Fruit fly (Drosophila melanogaster) whole organism, embryonic: ENCODE results near the gene Atg14.

Source experiments
- Antp ChIP-seq: fragments of 200-800 bp; sonication (Bioruptor generic); optimal IDR thresholded peaks from 3 replicates; lab custom pipeline; 2016; ENCODE audit warnings: missing biosample characterization, missing genetic modification characterization
- Blimp-1 ChIP-seq: fragments of 200-800 bp; sonication (Bioruptor generic); optimal IDR thresholded peaks from 3 replicates; lab custom pipeline; 2018; ENCODE audit warnings: missing biosample characterization, missing genetic modification characterization, mild to moderate bottlenecking, moderate library complexity, missing genetic modification reagents
- CG10543 ChIP-seq: fragments of 200-800 bp; sonication (Bioruptor generic); optimal IDR thresholded peaks from 3 replicates; lab custom pipeline; 2017; ENCODE audit warnings: missing biosample characterization, mild to moderate bottlenecking, missing genetic modification characterization, moderate library complexity
- CG10654 ChIP-seq: fragments of 200-800 bp; sonication (Bioruptor generic); optimal IDR thresholded peaks from 2 replicates; lab custom pipeline; 2016; ENCODE audit warnings: missing biosample characterization, missing genetic modification characterization
- CG11247 ChIP-seq: fragments of 200-800 bp; sonication (Bioruptor generic); IDR thresholded peaks from 2 replicates; pipeline ENCODE4 v1.3.6; 2022; ENCODE audit warnings: missing biosample characterization, missing genetic modification characterization
- CG11696 ChIP-seq: fragments of 200-800 bp; sonication (Bioruptor generic); IDR thresholded peaks from 2 replicates; pipeline ENCODE4 v1.3.6; 2022; ENCODE audit warnings: missing biosample characterization, missing genetic modification characterization
- CG12299 ChIP-seq: fragments of 200-800 bp; sonication (Bioruptor generic); optimal IDR thresholded peaks from 2 replicates; lab custom pipeline; 2018; ENCODE audit warnings: missing biosample characterization, mild to moderate bottlenecking, missing genetic modification characterization
- CG12659 ChIP-seq: fragments of 200-800 bp; sonication (Bioruptor generic); optimal IDR thresholded peaks from 3 replicates; lab custom pipeline; 2017; ENCODE audit warnings: mild to moderate bottlenecking, missing biosample characterization, missing genetic modification reagents, missing genetic modification characterization
- CG13123 ChIP-seq: fragments of 200-800 bp; sonication (Bioruptor generic); optimal IDR thresholded peaks from 2 replicates; lab custom pipeline; 2016; ENCODE audit warnings: missing biosample characterization, missing genetic modification characterization
- CG13624 ChIP-seq: fragments of 200-800 bp; sonication (Bioruptor generic); optimal IDR thresholded peaks from 2 replicates; lab custom pipeline; 2016; ENCODE audit warnings: missing biosample characterization, missing genetic modification characterization
- CG14710 ChIP-seq: fragments of 200-800 bp; sonication (Bioruptor generic); optimal IDR thresholded peaks from 3 replicates; lab custom pipeline; 2019; ENCODE audit warnings: missing biosample characterization, mild to moderate bottlenecking, missing genetic modification characterization, moderate library complexity
- CG18262 ChIP-seq: fragments of 200-800 bp; optimal IDR thresholded peaks from 3 replicates; lab custom pipeline; 2019; ENCODE audit warnings: missing biosample characterization, mild to moderate bottlenecking, missing genetic modification characterization, moderate library complexity
- CG2678 ChIP-seq: fragments of 200-800 bp; sonication (Bioruptor generic); optimal IDR thresholded peaks from 3 replicates; lab custom pipeline; 2019; ENCODE audit warnings: missing biosample characterization, mild to moderate bottlenecking, missing genetic modification characterization, moderate library complexity
- CG2875 ChIP-seq: fragments of 200-800 bp; sonication (Bioruptor generic); optimal IDR thresholded peaks from 2 replicates; lab custom pipeline; 2017; ENCODE audit warnings: missing biosample characterization, mild to moderate bottlenecking, missing genetic modification characterization, missing genetic modification reagents
- CG2889 ChIP-seq: fragments of 200-800 bp; sonication (Bioruptor generic); IDR thresholded peaks from 3 replicates; pipeline ENCODE4 v1.3.6; 2022; ENCODE audit warnings: missing biosample characterization, missing genetic modification characterization
- CG32532 ChIP-seq: fragments of 200-800 bp; sonication (Bioruptor generic); IDR thresholded peaks from 2 replicates; pipeline ENCODE4 v1.3.6; 2022; ENCODE audit warnings: missing biosample characterization, missing genetic modification characterization
- CG34224 ChIP-seq: fragments of 200-800 bp; sonication (Bioruptor generic); IDR thresholded peaks from 3 replicates; pipeline ENCODE4 v1.3.6; 2022; ENCODE audit warnings: missing biosample characterization, missing genetic modification characterization; ENCODE audit not compliant: partially characterized antibody
- CG3726 ChIP-seq: fragments of 200-800 bp; sonication (Bioruptor generic); IDR thresholded peaks from 3 replicates; pipeline ENCODE4, ENCODE4 v1.3.6; 2022; ENCODE audit warnings: missing biosample characterization, missing genetic modification characterization
- CG4424 ChIP-seq: fragments of 200-800 bp; sonication (Bioruptor generic); optimal IDR thresholded peaks from 3 replicates; lab custom pipeline; 2016; ENCODE audit warnings: missing biosample characterization, missing genetic modification characterization
- CG4707 ChIP-seq: fragments of 200-800 bp; sonication (Bioruptor generic); optimal IDR thresholded peaks from 2 replicates; lab custom pipeline; 2018; ENCODE audit warnings: missing biosample characterization, mild to moderate bottlenecking, missing genetic modification characterization, moderate library complexity
- CG6654 ChIP-seq: fragments of 200-800 bp; sonication (Bioruptor generic); optimal IDR thresholded peaks from 2 replicates; lab custom pipeline; 2017; ENCODE audit warnings: missing biosample characterization, mild to moderate bottlenecking, missing genetic modification characterization
- CG6813 ChIP-seq: fragments of 200-800 bp; sonication (Bioruptor generic); optimal IDR thresholded peaks from 2 replicates; lab custom pipeline; 2017; ENCODE audit warnings: missing biosample characterization, missing genetic modification characterization, mild to moderate bottlenecking, moderate library complexity, missing genetic modification reagents
- CG7745 ChIP-seq: fragments of 200-800 bp; sonication (Bioruptor generic); optimal IDR thresholded peaks from 2 replicates; lab custom pipeline; 2018; ENCODE audit warnings: missing biosample characterization, mild to moderate bottlenecking, missing genetic modification characterization, moderate library complexity
- CG7987 ChIP-seq: fragments of 200-800 bp; sonication (Bioruptor generic); optimal IDR thresholded peaks from 2 replicates; lab custom pipeline; 2018; ENCODE audit warnings: missing biosample characterization, mild to moderate bottlenecking, missing genetic modification characterization, moderate library complexity
- CG8388 ChIP-seq: fragments of 200-800 bp; sonication (Bioruptor generic); optimal IDR thresholded peaks from 2 replicates; lab custom pipeline; 2019; ENCODE audit warnings: missing biosample characterization, mild to moderate bottlenecking, missing genetic modification characterization, moderate library complexity
- Camta ChIP-seq: fragments of 200-800 bp; sonication (Bioruptor generic); optimal IDR thresholded peaks from 2 replicates; lab custom pipeline; 2016; ENCODE audit warnings: missing biosample characterization, missing genetic modification characterization
- Lhr ChIP-seq: fragments of 200-800 bp; sonication (Bioruptor generic); optimal IDR thresholded peaks from 3 replicates; lab custom pipeline; 2017; ENCODE audit warnings: mild to moderate bottlenecking, missing biosample characterization, missing genetic modification reagents, missing genetic modification characterization
- NFAT ChIP-seq: fragments of 200-800 bp; sonication (Bioruptor generic); IDR thresholded peaks from 2 replicates; pipeline ENCODE4 v1.3.6; 2022; ENCODE audit warnings: missing biosample characterization, missing genetic modification characterization
- Neu2 ChIP-seq: fragments of 200-800 bp; sonication (Bioruptor generic); optimal IDR thresholded peaks from 3 replicates; lab custom pipeline; 2016; ENCODE audit warnings: missing biosample characterization, missing genetic modification characterization, borderline replicate concordance
- Opbp ChIP-seq: fragments of 200-800 bp; sonication (Bioruptor generic); IDR thresholded peaks from 3 replicates; pipeline ENCODE4 v1.3.6; 2022; ENCODE audit warnings: missing biosample characterization, missing genetic modification characterization; ENCODE audit not compliant: partially characterized antibody
- Trl ChIP-seq, 3 experiments: fragments of >200 bp in 2 of 3; fragments of 200-800 bp in 1 of 3; sonication (Bioruptor generic) in 1 of 3; optimal IDR thresholded peaks; 2 replicates in 1 of 3; 3 replicates in 2 of 3; lab custom pipeline; 2016 to 2017; ENCODE audit warnings: missing biosample characterization in 1 of 3, missing genetic modification characterization in 1 of 3
- bsh ChIP-seq, 2 experiments: fragments of 200-800 bp; sonication (Bioruptor generic); optimal IDR thresholded peaks; 2 replicates each; lab custom pipeline; 2017 to 2018; ENCODE audit warnings: mild to moderate bottlenecking in 2 of 2, missing biosample characterization in 2 of 2, missing genetic modification characterization in 2 of 2, moderate library complexity in 1 of 2
- ci ChIP-seq: fragments of 200-800 bp; sonication (Bioruptor generic); IDR thresholded peaks from 3 replicates; pipeline ENCODE4 v1.3.6; 2022; ENCODE audit warnings: missing biosample characterization, missing genetic modification characterization
- cwo ChIP-seq: fragments of 200-800 bp; sonication (Bioruptor generic); optimal IDR thresholded peaks from 3 replicates; lab custom pipeline; 2017; ENCODE audit warnings: missing biosample characterization, missing genetic modification characterization, mild to moderate bottlenecking, moderate library complexity, missing genetic modification reagents
- fd96Cb ChIP-seq: fragments of 200-800 bp; sonication (Bioruptor generic); optimal IDR thresholded peaks from 2 replicates; lab custom pipeline; 2018; ENCODE audit warnings: missing biosample characterization, mild to moderate bottlenecking, missing genetic modification characterization, moderate library complexity
- h ChIP-seq: fragments of >200 bp; optimal IDR thresholded peaks from 2 replicates; lab custom pipeline; 2017
- kah ChIP-seq: fragments of 200-800 bp; sonication (Bioruptor generic); optimal IDR thresholded peaks from 2 replicates; lab custom pipeline; 2018; ENCODE audit warnings: missing biosample characterization, mild to moderate bottlenecking, missing genetic modification characterization
- maf-S ChIP-seq: fragments of 200-800 bp; sonication (Bioruptor generic); optimal IDR thresholded peaks from 2 replicates; lab custom pipeline; 2016; ENCODE audit warnings: missing biosample characterization, missing genetic modification characterization
- nom ChIP-seq: fragments of 200-800 bp; sonication (Bioruptor generic); optimal IDR thresholded peaks from 2 replicates; lab custom pipeline; 2017; ENCODE audit warnings: missing biosample characterization, missing genetic modification characterization, mild to moderate bottlenecking, moderate library complexity, missing genetic modification reagents
- odd ChIP-seq: fragments of 200-800 bp; sonication (Bioruptor generic); optimal IDR thresholded peaks from 2 replicates; lab custom pipeline; 2017; ENCODE audit warnings: missing biosample characterization, mild to moderate bottlenecking, missing genetic modification characterization
- onecut ChIP-seq: fragments of 200-800 bp; sonication (Bioruptor generic); IDR thresholded peaks from 2 replicates; pipeline ENCODE4 v1.3.6; 2022; ENCODE audit warnings: missing biosample characterization, missing genetic modification characterization
- pfk ChIP-seq: fragments of 200-800 bp; sonication (Bioruptor generic); optimal IDR thresholded peaks from 2 replicates; lab custom pipeline; 2018; ENCODE audit warnings: missing biosample characterization, mild to moderate bottlenecking, missing genetic modification characterization, moderate library complexity
- ro ChIP-seq: fragments of 200-800 bp; sonication (Bioruptor generic); IDR thresholded peaks from 2 replicates; pipeline ENCODE4 v1.3.6; 2022; ENCODE audit warnings: missing biosample characterization, missing genetic modification characterization
- shn ChIP-seq: fragments of 200-800 bp; sonication (Bioruptor generic); optimal IDR thresholded peaks from 3 replicates; lab custom pipeline; 2016; ENCODE audit warnings: missing biosample characterization, missing genetic modification characterization
- sisA ChIP-seq: fragments of 200-800 bp; sonication (Bioruptor generic); IDR thresholded peaks from 2 replicates; pipeline ENCODE4 v1.3.6; 2022; ENCODE audit warnings: missing biosample characterization, missing genetic modification characterization
- so ChIP-seq: fragments of 200-800 bp; sonication (Bioruptor generic); IDR thresholded peaks from 3 replicates; pipeline ENCODE4 v1.3.6; 2022; ENCODE audit warnings: missing biosample characterization, missing genetic modification characterization
- zen2 ChIP-seq: fragments of 200-800 bp; sonication (Bioruptor generic); IDR thresholded peaks from 3 replicates; pipeline ENCODE4 v1.3.6; 2022; ENCODE audit warnings: missing biosample characterization, missing genetic modification characterization; ENCODE audit not compliant: partially characterized antibody

Gene Atg14

DNA sequence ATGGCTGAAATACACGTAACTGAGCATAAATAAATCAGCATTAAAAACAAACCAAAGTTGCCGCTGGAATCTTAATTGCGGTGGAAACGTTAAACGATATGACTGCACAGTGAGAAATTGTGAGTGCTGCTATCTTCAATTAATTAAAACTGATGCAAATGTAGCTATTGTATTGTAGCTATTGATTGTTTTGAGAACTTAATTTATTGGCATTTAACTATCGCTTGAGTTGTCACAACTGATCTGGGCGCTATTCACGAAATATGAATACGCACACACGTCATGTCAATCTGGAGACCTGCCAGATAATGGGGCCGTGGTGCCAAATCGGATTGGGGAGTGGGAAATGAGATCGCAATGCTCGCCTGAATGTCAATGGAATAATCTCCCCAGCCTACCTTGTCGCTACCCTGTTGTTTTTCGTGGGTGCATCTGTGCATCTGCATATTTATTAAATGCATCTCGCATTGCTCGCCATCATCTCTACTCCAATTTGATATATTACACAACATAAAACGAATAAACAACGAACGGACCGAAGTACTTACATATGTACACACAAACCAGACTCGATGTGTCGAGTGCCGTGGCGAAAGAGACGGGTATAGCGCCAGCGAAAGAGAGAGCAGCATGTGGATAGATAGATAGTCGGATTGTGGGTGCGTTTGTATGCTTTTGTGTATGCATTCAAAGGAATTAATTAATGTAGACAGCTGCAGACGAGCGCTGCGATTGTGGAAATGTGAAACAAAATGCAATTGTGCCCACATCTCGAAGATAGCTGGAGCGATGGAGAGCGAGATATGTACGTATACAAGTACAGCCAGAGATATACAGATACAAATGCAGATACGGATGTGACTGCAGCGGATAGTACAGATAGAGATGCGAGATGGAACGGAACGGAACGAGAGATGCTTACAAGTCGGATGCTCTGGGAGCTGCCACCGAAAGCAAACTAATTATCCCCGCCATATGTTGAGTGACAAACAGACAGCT, 32.4 kb upstream of the Atg14 start:
- peak; percentile 86 for TF ChIP-seq CG7745 (tag; lab: Kevin White, UChicago)
- peak; percentile 25 for TF ChIP-seq CG14710 (tag; lab: Kevin White, UChicago)
- no peak for TF ChIP-seq CG11247 (GFP tag; lab: Robert Waterston, UW)
- TF ChIP-seq CG4707 (GFP tag; lab: Kevin White, UChicago), result peak; percentile 54
- TF ChIP-seq CG13624 (GFP tag; lab: Kevin White, UChicago), result no peak
- no peak for TF ChIP-seq CG3726
- no peak for TF ChIP-seq CG32532 (GFP tag; lab: Robert Waterston, UW)
- no peak for TF ChIP-seq Neu2
- no peak for TF ChIP-seq Opbp (GFP tag; lab: Robert Waterston, UW)
- TF ChIP-seq pfk (GFP tag; lab: Kevin White, UChicago), result peak; percentile 83
- peak; percentile 38 for TF ChIP-seq CG13123
- no peak for TF ChIP-seq CG10543 (GFP tag; lab: Kevin White, UChicago)
- TF ChIP-seq CG34224, result no peak
- peak; percentile 34 for TF ChIP-seq Blimp-1
- peak; percentile 1 for TF ChIP-seq Camta (GFP tag; lab: Kevin White, UChicago)
- no peak for TF ChIP-seq h (lab: Kevin White, UChicago)
- no peak for TF ChIP-seq CG10654 (GFP tag; lab: Kevin White, UChicago)
- TF ChIP-seq Antp, result no peak
- no peak for TF ChIP-seq zen2
- TF ChIP-seq odd (GFP tag; lab: Kevin White, UChicago), result peak; percentile 10
- no peak for TF ChIP-seq Trl (optimal IDR thresholded peaks at IDR 0.05; lab: Kevin White, UChicago)
- TF ChIP-seq Trl (GFP tag; optimal IDR thresholded peaks at IDR 0.05; lab: Kevin White, UChicago), result no peak
- TF ChIP-seq fd96Cb (tag; lab: Kevin White, UChicago), result no peak
- TF ChIP-seq CG2678 (tag; lab: Kevin White, UChicago), result peak; percentile 34
- TF ChIP-seq shn (GFP tag; lab: Kevin White, UChicago), result no peak
- peak; percentile 44 for TF ChIP-seq CG6813 (GFP tag; lab: Kevin White, UChicago)
- no peak for TF ChIP-seq nom (GFP tag; lab: Kevin White, UChicago)
- TF ChIP-seq ro, result no peak
- TF ChIP-seq CG2889, result no peak
- no peak for TF ChIP-seq CG12659 (GFP tag; lab: Kevin White, UChicago)
- no peak for TF ChIP-seq CG8388 (GFP tag; lab: Kevin White, UChicago)
- TF ChIP-seq CG11696 (GFP tag; lab: Robert Waterston, UW), result no peak
- peak; percentile 50; the same call in 2 of the 3 replicates for TF ChIP-seq ci
- TF ChIP-seq CG2875 (GFP tag; lab: Kevin White, UChicago), result peak; percentile 38
- TF ChIP-seq cwo (GFP tag; lab: Kevin White, UChicago), result no peak
- 0 out of 3 replicates have a peak, but pooled peaks have one; percentile 38 for TF ChIP-seq so
- TF ChIP-seq bsh (GFP tag; optimal IDR thresholded peaks at IDR 0.05; lab: Kevin White, UChicago), result peak; percentile 13 to 44
- peak; percentile 20; the same call in 1 of the 2 replicates for TF ChIP-seq onecut (GFP tag; lab: Robert Waterston, UW)
- TF ChIP-seq CG18262, result peak; percentile 26
- TF ChIP-seq sisA, result no peak
- no peak for TF ChIP-seq NFAT (GFP tag; lab: Robert Waterston, UW)
- no peak for TF ChIP-seq CG6654 (GFP tag; lab: Kevin White, UChicago)
- TF ChIP-seq Lhr (GFP tag; lab: Kevin White, UChicago), result peak; percentile 21
- peak; percentile 48 for TF ChIP-seq CG7987 (GFP tag; lab: Kevin White, UChicago)
- TF ChIP-seq CG4424, result no peak
- TF ChIP-seq CG12299 (tag; lab: Kevin White, UChicago), result no peak
- no peak for TF ChIP-seq kah (GFP tag; lab: Kevin White, UChicago)
- TF ChIP-seq maf-S, result no peak
